Fruit fly (Drosophila melanogaster) whole organism, embryonic: ENCODE results near the gene Tcs6.

ENCODE experiments used
- Bgb ChIP-seq: fragments of 200-800 bp; sonication (Bioruptor generic); IDR thresholded peaks from 2 replicates; pipeline ENCODE4 v1.3.6; 2022; ENCODE audit warnings: missing biosample characterization, missing genetic modification characterization; ENCODE audit not compliant: partially characterized antibody
- CG10147 ChIP-seq: fragments of 200-800 bp; sonication (Bioruptor generic); optimal IDR thresholded peaks from 2 replicates; lab custom pipeline; 2019; ENCODE audit warnings: missing biosample characterization, mild to moderate bottlenecking, missing genetic modification characterization, moderate library complexity
- CG10565 ChIP-seq: fragments of 200-800 bp; sonication (Bioruptor generic); optimal IDR thresholded peaks from 3 replicates; lab custom pipeline; 2016; ENCODE audit warnings: missing biosample characterization, mild to moderate bottlenecking, missing genetic modification characterization
- CG11093 ChIP-seq: fragments of 200-800 bp; sonication (Bioruptor generic); IDR thresholded peaks from 3 replicates; pipeline ENCODE4 v1.3.6; 2022; ENCODE audit warnings: missing biosample characterization, missing genetic modification characterization
- CG12299 ChIP-seq: fragments of 200-800 bp; sonication (Bioruptor generic); optimal IDR thresholded peaks from 2 replicates; lab custom pipeline; 2018; ENCODE audit warnings: missing biosample characterization, mild to moderate bottlenecking, missing genetic modification characterization
- CG12659 ChIP-seq: fragments of 200-800 bp; sonication (Bioruptor generic); optimal IDR thresholded peaks from 3 replicates; lab custom pipeline; 2017; ENCODE audit warnings: mild to moderate bottlenecking, missing biosample characterization, missing genetic modification reagents, missing genetic modification characterization
- CG13296 ChIP-seq: fragments of 200-800 bp; sonication (Bioruptor generic); optimal IDR thresholded peaks from 3 replicates; lab custom pipeline; 2018; ENCODE audit warnings: missing biosample characterization, mild to moderate bottlenecking, missing genetic modification characterization
- CG13424 ChIP-seq: fragments of 200-800 bp; sonication (Bioruptor generic); optimal IDR thresholded peaks from 2 replicates; lab custom pipeline; 2019; ENCODE audit warnings: missing biosample characterization, mild to moderate bottlenecking, missing genetic modification characterization, moderate library complexity
- CG14667 ChIP-seq: fragments of 200-800 bp; sonication (Bioruptor generic); IDR thresholded peaks from 2 replicates; pipeline ENCODE4 v1.3.6; 2022; ENCODE audit warnings: missing biosample characterization, missing genetic modification characterization
- CG16779 ChIP-seq: fragments of 200-800 bp; sonication (Bioruptor generic); IDR thresholded peaks from 2 replicates; pipeline ENCODE4 v1.3.6; 2022; ENCODE audit warnings: missing biosample characterization, missing genetic modification characterization
- CG17912 ChIP-seq: fragments of 200-800 bp; sonication (Bioruptor generic); optimal IDR thresholded peaks from 2 replicates; lab custom pipeline; 2018; ENCODE audit warnings: missing biosample characterization, mild to moderate bottlenecking, missing genetic modification characterization
- CG2120 ChIP-seq: fragments of 200-800 bp; sonication (Bioruptor generic); optimal IDR thresholded peaks from 3 replicates; lab custom pipeline; 2016; ENCODE audit warnings: missing biosample characterization, missing genetic modification characterization
- CG31365 ChIP-seq: fragments of 200-800 bp; sonication (Bioruptor generic); optimal IDR thresholded peaks from 2 replicates; lab custom pipeline; 2018; ENCODE audit warnings: missing biosample characterization, mild to moderate bottlenecking, missing genetic modification characterization
- CG33557 ChIP-seq: fragments of 200-800 bp; sonication (Bioruptor generic); optimal IDR thresholded peaks from 2 replicates; lab custom pipeline; 2019; ENCODE audit warnings: missing biosample characterization, mild to moderate bottlenecking, missing genetic modification characterization, moderate library complexity
- CG3726 ChIP-seq: fragments of 200-800 bp; sonication (Bioruptor generic); IDR thresholded peaks from 3 replicates; pipeline ENCODE4, ENCODE4 v1.3.6; 2022; ENCODE audit warnings: missing biosample characterization, missing genetic modification characterization
- CG4424 ChIP-seq: fragments of 200-800 bp; sonication (Bioruptor generic); optimal IDR thresholded peaks from 3 replicates; lab custom pipeline; 2016; ENCODE audit warnings: missing biosample characterization, missing genetic modification characterization
- CG5245 ChIP-seq: fragments of 200-800 bp; sonication (Bioruptor generic); optimal IDR thresholded peaks from 3 replicates; lab custom pipeline; 2016; ENCODE audit warnings: missing biosample characterization, missing genetic modification characterization
- CG7372 ChIP-seq: fragments of 200-800 bp; sonication (Bioruptor generic); IDR thresholded peaks from 2 replicates; pipeline ENCODE4 v1.3.6; 2022; ENCODE audit warnings: missing biosample characterization, missing genetic modification characterization
- CG9609 ChIP-seq: fragments of 200-800 bp; sonication (Bioruptor generic); optimal IDR thresholded peaks from 3 replicates; lab custom pipeline; 2016; ENCODE audit warnings: missing biosample characterization, missing genetic modification characterization
- CG9932 ChIP-seq: fragments of 200-800 bp; sonication (Bioruptor generic); IDR thresholded peaks from 2 replicates; pipeline ENCODE4 v1.3.6; 2022; ENCODE audit warnings: missing biosample characterization, missing genetic modification characterization
- Camta ChIP-seq: fragments of 200-800 bp; sonication (Bioruptor generic); optimal IDR thresholded peaks from 2 replicates; lab custom pipeline; 2016; ENCODE audit warnings: missing biosample characterization, missing genetic modification characterization
- Dref ChIP-seq: fragments of 200-800 bp; sonication (Bioruptor generic); IDR thresholded peaks from 2 replicates; pipeline ENCODE4 v1.3.6; 2022; ENCODE audit warnings: missing biosample characterization, missing genetic modification characterization
- E2f1 ChIP-seq: fragments of 200-800 bp; sonication (Bioruptor generic); IDR thresholded peaks from 2 replicates; pipeline ENCODE4 v1.3.6; 2022; ENCODE audit warnings: missing biosample characterization, missing genetic modification characterization
- E2f2 ChIP-seq: fragments of 200-800 bp; sonication (Bioruptor generic); IDR thresholded peaks from 2 replicates; pipeline ENCODE4 v1.3.6; 2022; ENCODE audit warnings: missing biosample characterization, missing genetic modification characterization
- Elba2 ChIP-seq: fragments of 200-800 bp; sonication (Bioruptor generic); optimal IDR thresholded peaks from 3 replicates; lab custom pipeline; 2016; ENCODE audit warnings: missing biosample characterization, missing genetic modification characterization
- Fer2 ChIP-seq: fragments of 200-800 bp; sonication (Bioruptor generic); optimal IDR thresholded peaks from 2 replicates; lab custom pipeline; 2018; ENCODE audit warnings: missing biosample characterization, mild to moderate bottlenecking, missing genetic modification characterization, moderate library complexity
- Fer3 ChIP-seq: fragments of 200-800 bp; sonication (Bioruptor generic); optimal IDR thresholded peaks from 2 replicates; lab custom pipeline; 2018; ENCODE audit warnings: missing biosample characterization, mild to moderate bottlenecking, missing genetic modification characterization, moderate library complexity
- Gsc ChIP-seq: fragments of 200-800 bp; sonication (Bioruptor generic); IDR thresholded peaks from 2 replicates; pipeline ENCODE4 v1.3.6; 2022; ENCODE audit warnings: missing biosample characterization, missing genetic modification characterization
- HLHmδ ChIP-seq: fragments of 200-800 bp; sonication (Bioruptor generic); optimal IDR thresholded peaks from 2 replicates; lab custom pipeline; 2018; ENCODE audit warnings: missing biosample characterization, mild to moderate bottlenecking, missing genetic modification characterization, moderate library complexity
- Hr51 ChIP-seq, 2 experiments: fragments of 200-800 bp; sonication (Bioruptor generic); optimal IDR thresholded peaks; 2 replicates in 1 of 2; 3 replicates in 1 of 2; lab custom pipeline; 2016 to 2018; ENCODE audit warnings: missing biosample characterization in 2 of 2, missing genetic modification characterization in 2 of 2, mild to moderate bottlenecking in 1 of 2, moderate library complexity in 1 of 2
- Hr78 ChIP-seq, 2 experiments: fragments of 200-800 bp in 1 of 2; fragments of >200 bp in 1 of 2; sonication (Bioruptor generic) in 1 of 2; optimal IDR thresholded peaks; 2 replicates each; lab custom pipeline; 2017 to 2019; ENCODE audit warnings: missing biosample characterization in 2 of 2, missing genetic modification characterization in 2 of 2, mild to moderate bottlenecking in 1 of 2, moderate library complexity in 1 of 2
- Lpt ChIP-seq: fragments of >200 bp; optimal IDR thresholded peaks from 2 replicates; lab custom pipeline; 2018; ENCODE audit warnings: missing biosample characterization, missing genetic modification characterization
- Myb ChIP-seq: fragments of 200-800 bp; sonication (Bioruptor generic); optimal IDR thresholded peaks from 2 replicates; lab custom pipeline; 2016; ENCODE audit warnings: missing biosample characterization, missing genetic modification characterization
- Stat92E ChIP-seq, 3 experiments: fragments of >200 bp in 2 of 3; fragments of 200-800 bp in 1 of 3; sonication (Bioruptor generic) in 1 of 3; optimal IDR thresholded peaks; 2 replicates each; lab custom pipeline; 2017 to 2019; ENCODE audit warnings: missing biosample characterization in 3 of 3, missing genetic modification characterization in 3 of 3, mild to moderate bottlenecking in 1 of 3, moderate library complexity in 1 of 3
- Xrp1 ChIP-seq: fragments of 200-800 bp; sonication (Bioruptor generic); IDR thresholded peaks from 2 replicates; pipeline ENCODE4 v1.3.6; 2022; ENCODE audit warnings: missing biosample characterization, missing genetic modification characterization
- YL-1 ChIP-seq: fragments of 200-800 bp; sonication (Bioruptor generic); optimal IDR thresholded peaks from 3 replicates; lab custom pipeline; 2017; ENCODE audit warnings: missing biosample characterization, mild to moderate bottlenecking, missing genetic modification characterization
- abd-A ChIP-seq: fragments of 200-800 bp; sonication (Bioruptor generic); optimal IDR thresholded peaks from 3 replicates; lab custom pipeline; 2019; ENCODE audit warnings: missing biosample characterization, mild to moderate bottlenecking, missing genetic modification characterization, moderate library complexity
- chm ChIP-seq: fragments of 200-800 bp; sonication (Bioruptor generic); IDR thresholded peaks from 2 replicates; pipeline ENCODE4 v1.3.6; 2022; ENCODE audit warnings: missing biosample characterization, missing genetic modification characterization
- da ChIP-seq: fragments of 200-800 bp; sonication (Bioruptor generic); optimal IDR thresholded peaks from 2 replicates; lab custom pipeline; 2016; ENCODE audit warnings: missing biosample characterization, missing genetic modification characterization
- dimm ChIP-seq: fragments of 200-800 bp; sonication (Bioruptor generic); IDR thresholded peaks from 2 replicates; pipeline ENCODE4 v1.3.6; 2022; ENCODE audit warnings: missing biosample characterization, missing genetic modification characterization
- fru ChIP-seq: fragments of >200 bp; optimal IDR thresholded peaks from 2 replicates; lab custom pipeline; 2017
- grau ChIP-seq: fragments of 200-800 bp; optimal IDR thresholded peaks from 3 replicates; lab custom pipeline; 2019; ENCODE audit warnings: missing biosample characterization, mild to moderate bottlenecking, missing genetic modification characterization, moderate library complexity
- ham ChIP-seq: fragments of 200-800 bp; sonication (Bioruptor generic); IDR thresholded peaks from 2 replicates; pipeline ENCODE4 v1.3.6; 2022; ENCODE audit warnings: missing biosample characterization, missing genetic modification characterization
- lilli ChIP-seq: fragments of 200-800 bp; sonication (Bioruptor generic); optimal IDR thresholded peaks from 3 replicates; lab custom pipeline; 2016; ENCODE audit warnings: missing biosample characterization, missing genetic modification characterization
- lov ChIP-seq, 2 experiments: fragments of 200-800 bp in 1 of 2; fragments of >200 bp in 1 of 2; sonication (Bioruptor generic) in 1 of 2; IDR thresholded peaks in 1 of 2; optimal IDR thresholded peaks in 1 of 2; 2 replicates in 1 of 2; 3 replicates in 1 of 2; pipeline versions ENCODE4 v1.3.6 to Lab custom; 2017 to 2022; ENCODE audit warnings: missing biosample characterization in 1 of 2, missing genetic modification characterization in 1 of 2
- p53 ChIP-seq: fragments of 200-800 bp; sonication (Bioruptor generic); optimal IDR thresholded peaks from 2 replicates; lab custom pipeline; 2016; ENCODE audit warnings: missing biosample characterization, missing genetic modification characterization
- pros ChIP-seq: fragments of 200-800 bp; sonication (Bioruptor generic); optimal IDR thresholded peaks from 3 replicates; lab custom pipeline; 2019; ENCODE audit warnings: missing biosample characterization, mild to moderate bottlenecking, missing genetic modification characterization, moderate library complexity
- sens-2 ChIP-seq: fragments of 200-800 bp; sonication (Bioruptor generic); IDR thresholded peaks from 2 replicates; pipeline ENCODE4 v1.3.6; 2022; ENCODE audit warnings: missing biosample characterization, missing genetic modification characterization
- sug ChIP-seq: fragments of 200-800 bp; optimal IDR thresholded peaks from 2 replicates; lab custom pipeline; 2019; ENCODE audit warnings: missing biosample characterization, mild to moderate bottlenecking, missing genetic modification characterization, moderate library complexity
- trh ChIP-seq: fragments of 200-800 bp; sonication (Bioruptor generic); optimal IDR thresholded peaks from 2 replicates; lab custom pipeline; 2016; ENCODE audit warnings: missing biosample characterization, missing genetic modification characterization
- zen2 ChIP-seq: fragments of 200-800 bp; sonication (Bioruptor generic); IDR thresholded peaks from 3 replicates; pipeline ENCODE4 v1.3.6; 2022; ENCODE audit warnings: missing biosample characterization, missing genetic modification characterization; ENCODE audit not compliant: partially characterized antibody

Tcs6 gene

DNA sequence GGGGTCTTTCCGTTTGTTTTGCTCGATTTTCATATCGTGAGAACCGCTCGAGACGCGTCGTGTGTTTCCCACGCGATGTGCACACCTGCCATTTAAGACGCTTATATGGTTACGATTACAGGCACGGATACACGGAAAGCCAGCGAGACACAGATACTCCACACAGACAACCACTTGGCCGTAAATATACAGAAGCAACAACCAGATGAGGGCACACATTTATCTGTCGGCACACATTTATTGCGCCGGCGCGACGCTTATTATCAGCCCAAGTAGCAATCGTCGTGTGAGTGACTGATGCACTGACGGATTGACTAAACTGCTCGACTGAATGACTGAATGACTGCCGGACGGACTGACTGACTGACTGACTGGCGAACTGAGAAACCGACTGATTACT is 27.5 kb downstream of the Tcs6 start (continued):
- TF ChIP-seq CG12299 (tag; lab: Kevin White, UChicago) = no peak
- no peak for TF ChIP-seq CG7372 (GFP tag; lab: Robert Waterston, UW)
- TF ChIP-seq Myb (GFP tag; lab: Kevin White, UChicago) = no peak
- TF ChIP-seq CG2120 (GFP tag; lab: Kevin White, UChicago) = no peak
- TF ChIP-seq sug (tag; lab: Kevin White, UChicago) = no peak
- TF ChIP-seq CG3726 (GFP tag; lab: Robert Waterston, UW) = no peak
- TF ChIP-seq lov (optimal IDR thresholded peaks at IDR 0.05; lab: Kevin White, UChicago) = peak; percentile 100
- TF ChIP-seq lov (GFP tag; IDR thresholded peaks at IDR 0.05; lab: Robert Waterston, UW) = no peak
- TF ChIP-seq CG31365 (tag; lab: Kevin White, UChicago) = no peak
- TF ChIP-seq Elba2 (GFP tag; lab: Kevin White, UChicago) = no peak
- TF ChIP-seq pros (GFP tag; lab: Kevin White, UChicago) = peak; percentile 75
- no peak for TF ChIP-seq CG9932
- TF ChIP-seq CG13424 (tag; lab: Kevin White, UChicago) = no peak
- no peak for TF ChIP-seq Hr51 (GFP tag; optimal IDR thresholded peaks at IDR 0.05; lab: Kevin White, UChicago)
- no peak for TF ChIP-seq ham (GFP tag; lab: Robert Waterston, UW)
- TF ChIP-seq CG14667 (GFP tag; lab: Robert Waterston, UW) = no peak
- TF ChIP-seq CG4424 (GFP tag; lab: Kevin White, UChicago) = no peak
- TF ChIP-seq Hr78 (GFP tag; optimal IDR thresholded peaks at IDR 0.05; lab: Kevin White, UChicago) = no peak
- TF ChIP-seq YL-1 (GFP tag; lab: Kevin White, UChicago) = no peak
- TF ChIP-seq grau (tag; lab: Kevin White, UChicago) = no peak
- TF ChIP-seq CG9609 (GFP tag; lab: Kevin White, UChicago) = no peak
- no peak for TF ChIP-seq lilli (GFP tag; lab: Kevin White, UChicago)
- no peak for TF ChIP-seq Dref (GFP tag; lab: Robert Waterston, UW)
- TF ChIP-seq Camta (GFP tag; lab: Kevin White, UChicago) = no peak
- TF ChIP-seq zen2 (GFP tag; lab: Robert Waterston, UW) = no peak
- TF ChIP-seq Stat92E (GFP tag; optimal IDR thresholded peaks at IDR 0.05; lab: Kevin White, UChicago) = peak in 1 of 3 experiments; percentile 6
- no peak for TF ChIP-seq Fer2 (tag; lab: Kevin White, UChicago)
- no peak for TF ChIP-seq CG11093
- TF ChIP-seq CG10565 (GFP tag; lab: Kevin White, UChicago) = no peak
- TF ChIP-seq trh (GFP tag; lab: Kevin White, UChicago) = no peak
- no peak for TF ChIP-seq Lpt (GFP tag; lab: Kevin White, UChicago)
- TF ChIP-seq E2f1 (GFP tag; lab: Robert Waterston, UW) = no peak
- no peak for TF ChIP-seq E2f2 (GFP tag; lab: Robert Waterston, UW)
- peak; percentile 52 for TF ChIP-seq abd-A (tag; lab: Kevin White, UChicago)
- no peak for TF ChIP-seq CG13296 (GFP tag; lab: Kevin White, UChicago)
- no peak for TF ChIP-seq CG12659 (GFP tag; lab: Kevin White, UChicago)
- no peak for TF ChIP-seq dimm (GFP tag; lab: Robert Waterston, UW)
- no peak for TF ChIP-seq CG5245 (GFP tag; lab: Kevin White, UChicago)
- no peak for TF ChIP-seq CG33557
- TF ChIP-seq da (GFP tag; lab: Kevin White, UChicago) = peak; percentile 45
- peak; percentile 11; the same call in 1 of the 2 replicates for TF ChIP-seq Xrp1 (GFP tag; lab: Robert Waterston, UW)
- TF ChIP-seq Fer3 = no peak
- no peak for TF ChIP-seq CG10147 (GFP tag; lab: Kevin White, UChicago)
- no peak for TF ChIP-seq Gsc (GFP tag; lab: Robert Waterston, UW)
- no peak for TF ChIP-seq p53
- peak; percentile 80 for TF ChIP-seq HLHmδ
- TF ChIP-seq CG17912 = peak; percentile 10
- TF ChIP-seq sens-2 (GFP tag; lab: Robert Waterston, UW) = no peak
- TF ChIP-seq fru = peak; percentile 63
- peak; percentile 44; the same call in 1 of the 2 replicates for TF ChIP-seq chm (GFP tag; lab: Robert Waterston, UW)
- TF ChIP-seq CG16779 (GFP tag; lab: Robert Waterston, UW) = no peak
- TF ChIP-seq Bgb (GFP tag; lab: Robert Waterston, UW) = no peak
